Worm (Caenorhabditis elegans) whole organism, L4/young adult: ENCODE data around the gene C42D4.13.

Source experiments
- W03F9.2 ChIP-seq: fragments of 150-350 bp; optimal IDR thresholded peaks from 2 replicates; lab custom pipeline; 2014; ENCODE audit warnings: missing biosample characterization, missing genetic modification characterization
- dao-5 ChIP-seq: sonication (generic microtip); optimal IDR thresholded peaks from 2 replicates; lab custom pipeline; 2016; ENCODE audit warnings: missing genotype, missing genetic modification characterization, moderate library complexity, missing compliant biosample characterization
- him-1 ChIP-seq: sonication (generic microtip); optimal IDR thresholded peaks from 2 replicates; lab custom pipeline; 2016; ENCODE audit warnings: missing genotype, missing genetic modification reagents, missing genetic modification characterization, missing compliant biosample characterization

Gene C42D4.13

ce11 chrIV:7178942-7179341 is 9.0 kb downstream of the C42D4.13 start, which contains the start of gene C42D4.3:
C42D4.3 (plus strand) TSS chrIV:7179239.
- TF ChIP-seq him-1 (tag; lab: Kevin White, UChicago) (no peak), dao-5 (tag; lab: Kevin White, UChicago) (no peak), W03F9.2 (tag; lab: Kevin White, UChicago) (no peak)

- no peak for TF ChIP-seq dao-5 (tag; lab: Kevin White, UChicago)
- TF ChIP-seq him-1 (tag; lab: Kevin White, UChicago) = no peak
- TF ChIP-seq W03F9.2 (tag; lab: Kevin White, UChicago) = no peak
Observed at ce11 chrIV:7176887-7177286, 11.0 kb downstream of the C42D4.13 start, which contains the start of gene str-44. str-44 (plus strand) TSS chrIV:7177187.

ce11 chrIV:7175346-7175745 is 12.6 kb downstream of the C42D4.13 start, which contains the start of gene C42D4.19:
C42D4.19 (plus strand) TSS chrIV:7175646.
- TF ChIP-seq him-1 (tag; lab: Kevin White, UChicago) = no peak
- TF ChIP-seq W03F9.2 (tag; lab: Kevin White, UChicago) = no peak
- no peak for TF ChIP-seq dao-5 (tag; lab: Kevin White, UChicago)

ce11 chrIV:7173489-7173888 is 14.4 kb downstream of the C42D4.13 start, which contains the start of gene str-1:
str-1 (plus strand) TSS chrIV:7173789.
- TF ChIP-seq him-1 (tag; lab: Kevin White, UChicago) (no peak), dao-5 (tag; lab: Kevin White, UChicago) (no peak), W03F9.2 (tag; lab: Kevin White, UChicago) (no peak)

- TF ChIP-seq him-1 (tag; lab: Kevin White, UChicago) (no peak), dao-5 (tag; lab: Kevin White, UChicago) (no peak), W03F9.2 (tag; lab: Kevin White, UChicago) (no peak)
Observed at ce11 chrIV:7171222-7171621, 16.7 kb downstream of the C42D4.13 start, which contains the start of gene str-220. str-220 (minus strand) TSS chrIV:7171322.

ce11 chrIV:7167983-7168760 is 19.8 kb downstream of the C42D4.13 start, which contains the start of gene skr-16:
skr-16 (plus strand) TSS chrIV:7168710.
- TF ChIP-seq dao-5 (tag; lab: Kevin White, UChicago) = no peak
- no peak for TF ChIP-seq W03F9.2 (tag; lab: Kevin White, UChicago)
- no peak for TF ChIP-seq him-1 (tag; lab: Kevin White, UChicago)

ce11 chrIV:7166553-7166952 is 21.4 kb downstream of the C42D4.13 start, which contains the start of gene C42D4.18:
C42D4.18 (plus strand) TSS chrIV:7166783.
- TF ChIP-seq dao-5 (tag; lab: Kevin White, UChicago) (no peak), him-1 (tag; lab: Kevin White, UChicago) (no peak), W03F9.2 (tag; lab: Kevin White, UChicago) (no peak)

- TF ChIP-seq him-1 (tag; lab: Kevin White, UChicago) (no peak), W03F9.2 (tag; lab: Kevin White, UChicago) (no peak), dao-5 (tag; lab: Kevin White, UChicago) (no peak)
Observed at ce11 chrIV:7165723-7166122, 22.2 kb downstream of the C42D4.13 start, which contains the start of gene rpc-1. rpc-1 (minus strand) TSS chrIV:7165748.

- no peak for TF ChIP-seq W03F9.2 (tag; lab: Kevin White, UChicago)
- TF ChIP-seq dao-5 (tag; lab: Kevin White, UChicago) = no peak
- no peak for TF ChIP-seq him-1 (tag; lab: Kevin White, UChicago)
Observed at ce11 chrIV:7159586-7159985, 28.3 kb downstream of the C42D4.13 start.

- TF ChIP-seq him-1 (tag; lab: Kevin White, UChicago) (no peak), W03F9.2 (tag; lab: Kevin White, UChicago) (no peak), dao-5 (tag; lab: Kevin White, UChicago) (no peak)
Observed at ce11 chrIV:7158161-7158560, 29.8 kb downstream of the C42D4.13 start.

ce11 chrIV:7156356-7156755 is 31.6 kb downstream of the C42D4.13 start, which contains the start of gene maph-9:
maph-9 (plus strand) TSS chrIV:7156628.
- TF ChIP-seq dao-5 (tag; lab: Kevin White, UChicago) = no peak
- no peak for TF ChIP-seq W03F9.2 (tag; lab: Kevin White, UChicago)
- TF ChIP-seq him-1 (tag; lab: Kevin White, UChicago) = no peak

ce11 chrIV:7154356-7154755 is 33.6 kb downstream of the C42D4.13 start, which contains the start of gene C34D4.2:
C34D4.2 (plus strand) TSS chrIV:7154656.
- no peak for TF ChIP-seq dao-5 (tag; lab: Kevin White, UChicago)
- no peak for TF ChIP-seq him-1 (tag; lab: Kevin White, UChicago)
- no peak for TF ChIP-seq W03F9.2 (tag; lab: Kevin White, UChicago)

ce11 chrIV:7153362-7153761 is 34.6 kb downstream of the C42D4.13 start, which contains the start of gene C34D4.3:
C34D4.3 (plus strand) TSS chrIV:7153662.
- TF ChIP-seq W03F9.2 (tag; lab: Kevin White, UChicago) (no peak), him-1 (tag; lab: Kevin White, UChicago) (no peak), dao-5 (tag; lab: Kevin White, UChicago) (no peak)
